Fruit fly (Drosophila melanogaster) whole organism, prepupa: ENCODE data around the gene Plp.

Source experiments
- Blimp-1 ChIP-seq: fragments of 200-800 bp; sonication (Bioruptor generic); optimal IDR thresholded peaks from 3 replicates; lab custom pipeline; 2017; ENCODE audit warnings: missing biosample characterization, missing genetic modification characterization, mild to moderate bottlenecking, moderate library complexity, missing genetic modification reagents
- CG10631 ChIP-seq: fragments of 200-800 bp; sonication (Bioruptor generic); optimal IDR thresholded peaks from 2 replicates; lab custom pipeline; 2016; ENCODE audit warnings: missing biosample characterization, missing genetic modification characterization
- CG10669 ChIP-seq: fragments of 200-800 bp; sonication (Bioruptor generic); optimal IDR thresholded peaks from 3 replicates; lab custom pipeline; 2018; ENCODE audit warnings: missing biosample characterization, mild to moderate bottlenecking, missing genetic modification characterization, moderate library complexity
- CG11762 ChIP-seq: fragments of 200-800 bp; sonication (Bioruptor generic); optimal IDR thresholded peaks from 3 replicates; lab custom pipeline; 2016; ENCODE audit warnings: missing biosample characterization, missing genetic modification characterization; ENCODE audit not compliant: insufficient read depth
- CG11902 ChIP-seq: fragments of 200-800 bp; sonication (Bioruptor generic); optimal IDR thresholded peaks from 3 replicates; lab custom pipeline; 2016; ENCODE audit warnings: missing biosample characterization, missing genetic modification characterization
- CG1621 ChIP-seq: fragments of 200-800 bp; sonication (Bioruptor generic); optimal IDR thresholded peaks from 3 replicates; lab custom pipeline; 2018; ENCODE audit warnings: missing biosample characterization, mild to moderate bottlenecking, missing genetic modification characterization
- CG3032 ChIP-seq: fragments of 200-800 bp; optimal IDR thresholded peaks from 2 replicates; lab custom pipeline; 2019; ENCODE audit warnings: missing biosample characterization, mild to moderate bottlenecking, missing genetic modification characterization, moderate library complexity
- CG31627 ChIP-seq: fragments of 200-800 bp; sonication (Bioruptor generic); optimal IDR thresholded peaks from 3 replicates; lab custom pipeline; 2016; ENCODE audit warnings: missing biosample characterization, missing genetic modification characterization
- CG3919 ChIP-seq: fragments of 200-800 bp; sonication (Bioruptor generic); optimal IDR thresholded peaks from 3 replicates; lab custom pipeline; 2016; ENCODE audit warnings: missing biosample characterization, missing genetic modification characterization
- CG6276 ChIP-seq: fragments of 200-800 bp; sonication (Bioruptor generic); optimal IDR thresholded peaks from 2 replicates; lab custom pipeline; 2017; ENCODE audit warnings: missing biosample characterization, mild to moderate bottlenecking, missing genetic modification characterization
- CG6808 ChIP-seq: fragments of 200-800 bp; sonication (Bioruptor generic); optimal IDR thresholded peaks from 3 replicates; lab custom pipeline; 2017; ENCODE audit warnings: missing biosample characterization, missing genetic modification characterization, mild to moderate bottlenecking, moderate library complexity, missing genetic modification reagents
- CG6854 ChIP-seq: fragments of 200-800 bp; sonication (Bioruptor generic); optimal IDR thresholded peaks from 2 replicates; lab custom pipeline; 2017; ENCODE audit warnings: missing biosample characterization, mild to moderate bottlenecking, missing genetic modification characterization
- CG7368 ChIP-seq: fragments of 200-800 bp; sonication (Bioruptor generic); optimal IDR thresholded peaks from 3 replicates; lab custom pipeline; 2016; ENCODE audit warnings: missing biosample characterization, missing genetic modification characterization
- CG8119 ChIP-seq: fragments of 200-800 bp; sonication (Bioruptor generic); IDR thresholded peaks from 3 replicates; pipeline ENCODE4 v1.3.6; 2022; ENCODE audit warnings: missing biosample characterization, missing genetic modification characterization
- CG8632 ChIP-seq: fragments of 200-800 bp; sonication (Bioruptor generic); optimal IDR thresholded peaks from 3 replicates; lab custom pipeline; 2016; ENCODE audit warnings: missing biosample characterization, missing genetic modification characterization
- CG9139 ChIP-seq: fragments of 200-800 bp; sonication (Bioruptor generic); optimal IDR thresholded peaks from 3 replicates; lab custom pipeline; 2017; ENCODE audit warnings: missing biosample characterization, mild to moderate bottlenecking, missing genetic modification characterization
- Eip75B ChIP-seq: fragments of 200-800 bp; sonication (Bioruptor generic); optimal IDR thresholded peaks from 3 replicates; lab custom pipeline; 2016; ENCODE audit warnings: missing biosample characterization, missing genetic modification characterization
- Eip78C ChIP-seq: fragments of 200-800 bp; sonication (Bioruptor generic); peaks from one replicate; lab custom pipeline; 2016; ENCODE audit warnings: missing biosample characterization, missing genetic modification characterization
- Gug ChIP-seq: fragments of 200-800 bp; sonication (Bioruptor generic); IDR thresholded peaks from 2 replicates; pipeline ENCODE4 v1.3.6; 2022; ENCODE audit warnings: missing biosample characterization, missing genetic modification characterization
- Hr4 ChIP-seq: fragments of 200-800 bp; sonication (Bioruptor generic); optimal IDR thresholded peaks from 3 replicates; lab custom pipeline; 2016; ENCODE audit warnings: missing biosample characterization, missing genetic modification characterization
- Met ChIP-seq: fragments of 200-800 bp; sonication (Bioruptor generic); optimal IDR thresholded peaks from 3 replicates; lab custom pipeline; 2016; ENCODE audit warnings: missing biosample characterization, missing genetic modification characterization
- Smox ChIP-seq: fragments of 200-800 bp; sonication (Bioruptor generic); optimal IDR thresholded peaks from 3 replicates; lab custom pipeline; 2016; ENCODE audit warnings: missing biosample characterization, missing genetic modification characterization
- Sox14 ChIP-seq: fragments of 200-800 bp; sonication (Bioruptor generic); optimal IDR thresholded peaks from 3 replicates; lab custom pipeline; 2016; ENCODE audit warnings: missing biosample characterization, missing genetic modification characterization
- acj6 ChIP-seq: fragments of 200-800 bp; sonication (Bioruptor generic); optimal IDR thresholded peaks from 3 replicates; lab custom pipeline; 2016; ENCODE audit warnings: missing biosample characterization, missing genetic modification characterization
- cyc ChIP-seq: fragments of 200-800 bp; sonication (Bioruptor generic); optimal IDR thresholded peaks from 3 replicates; lab custom pipeline; 2016; ENCODE audit warnings: missing biosample characterization, missing genetic modification characterization
- dac ChIP-seq: fragments of 200-800 bp; sonication (Bioruptor generic); optimal IDR thresholded peaks from 2 replicates; lab custom pipeline; 2017; ENCODE audit warnings: missing biosample characterization, mild to moderate bottlenecking, missing genetic modification characterization
- dsx ChIP-seq: fragments of 200-800 bp; optimal IDR thresholded peaks from 3 replicates; lab custom pipeline; 2019; ENCODE audit warnings: missing biosample characterization, mild to moderate bottlenecking, missing genetic modification characterization, moderate library complexity; ENCODE audit not compliant: poor library complexity, severe bottlenecking
- esn ChIP-seq: fragments of 200-800 bp; sonication (Bioruptor generic); optimal IDR thresholded peaks from 2 replicates; lab custom pipeline; 2016; ENCODE audit warnings: missing biosample characterization, mild to moderate bottlenecking, missing genetic modification characterization, moderate library complexity
- fd59A ChIP-seq: fragments of 200-800 bp; sonication (Bioruptor generic); optimal IDR thresholded peaks from 2 replicates; lab custom pipeline; 2017; ENCODE audit warnings: missing biosample characterization, mild to moderate bottlenecking, missing genetic modification characterization, missing genetic modification reagents
- fkh ChIP-seq: fragments of 200-800 bp; sonication (Bioruptor generic); optimal IDR thresholded peaks from 3 replicates; lab custom pipeline; 2017; ENCODE audit warnings: missing biosample characterization, mild to moderate bottlenecking, missing genetic modification characterization, moderate library complexity
- lz ChIP-seq: fragments of 200-800 bp; sonication (Bioruptor generic); optimal IDR thresholded peaks from 3 replicates; lab custom pipeline; 2016; ENCODE audit warnings: missing biosample characterization, missing genetic modification characterization
- net ChIP-seq: fragments of 200-800 bp; sonication (Bioruptor generic); optimal IDR thresholded peaks from 3 replicates; lab custom pipeline; 2016; ENCODE audit warnings: missing biosample characterization, missing genetic modification characterization
- salr ChIP-seq, 2 experiments: fragments of 200-800 bp; sonication (Bioruptor generic); optimal IDR thresholded peaks; 3 replicates each; lab custom pipeline; 2016 to 2018; ENCODE audit warnings: missing biosample characterization in 2 of 2, missing genetic modification characterization in 2 of 2, mild to moderate bottlenecking in 1 of 2
- spab ChIP-seq: fragments of 200-800 bp; sonication (Bioruptor generic); optimal IDR thresholded peaks from 2 replicates; lab custom pipeline; 2017; ENCODE audit warnings: missing biosample characterization, mild to moderate bottlenecking, missing genetic modification characterization, missing genetic modification reagents
- svp ChIP-seq: fragments of 200-800 bp; sonication (Bioruptor generic); peaks from one replicate; lab custom pipeline; 2016; ENCODE audit warnings: missing biosample characterization, missing genetic modification characterization
- vri ChIP-seq: fragments of 200-800 bp; sonication (Bioruptor generic); optimal IDR thresholded peaks from 3 replicates; lab custom pipeline; 2016; ENCODE audit warnings: missing biosample characterization, mild to moderate bottlenecking, missing genetic modification characterization

Gene Plp

dm6 chr3L:15094589-15095288 is at the start of gene Plp, which contains the start of the genes sstn and GlyRS (continued):
- TF ChIP-seq Eip75B (GFP tag; lab: Kevin White, UChicago): peak; percentile 12
- peak; percentile 57 for TF ChIP-seq Eip78C (GFP tag; lab: Kevin White, UChicago)
- TF ChIP-seq esn (GFP tag; lab: Kevin White, UChicago): peak; percentile 20
- TF ChIP-seq CG8119 (GFP tag; lab: Robert Waterston, UW): no peak
- TF ChIP-seq CG10631 (GFP tag; lab: Kevin White, UChicago): peak; percentile 55
- no peak for TF ChIP-seq Smox (GFP tag; lab: Kevin White, UChicago)
- no peak for TF ChIP-seq CG31627 (GFP tag; lab: Kevin White, UChicago)
- TF ChIP-seq CG11902 (GFP tag; lab: Kevin White, UChicago): no peak
- peak in 1 of 2 experiments; percentile 19 for TF ChIP-seq salr (GFP tag; optimal IDR thresholded peaks at IDR 0.05; lab: Kevin White, UChicago)

dm6 chr3L:15143638-15144600 is 49.4 kb upstream of the Plp start, which contains the start of the genes CG32147 and Pex3:
CG32147 (minus strand) TSS chr3L:15144059.
Pex3 (plus strand) TSS chr3L:15144355.
- TF ChIP-seq Met: no peak
- TF ChIP-seq esn (GFP tag; lab: Kevin White, UChicago): peak; percentile 4
- TF ChIP-seq cyc (GFP tag; lab: Kevin White, UChicago): no peak
- no peak for TF ChIP-seq fkh (GFP tag; lab: Kevin White, UChicago)
- no peak for TF ChIP-seq vri (GFP tag; lab: Kevin White, UChicago)
- peak; percentile 49 for TF ChIP-seq svp (GFP tag; lab: Kevin White, UChicago)
- TF ChIP-seq Eip78C (GFP tag; lab: Kevin White, UChicago): peak; percentile 39
- peak; percentile 26 for TF ChIP-seq CG6808 (GFP tag; lab: Kevin White, UChicago)
- peak; percentile 67 for TF ChIP-seq Sox14 (GFP tag; lab: Kevin White, UChicago)
- peak; percentile 43 for TF ChIP-seq CG6854 (GFP tag; lab: Kevin White, UChicago)
- TF ChIP-seq CG8119 (GFP tag; lab: Robert Waterston, UW): no peak; the same call in 1 of the 3 replicates
- TF ChIP-seq, all 60 proteins: peak for 6

dm6 chr3L:15143108-15143507 is 48.6 kb upstream of the Plp start:
- TF ChIP-seq CG31627 (GFP tag; lab: Kevin White, UChicago) (no peak), Eip78C (GFP tag; lab: Kevin White, UChicago) (peak; percentile 23)

- TF ChIP-seq acj6 (GFP tag; lab: Kevin White, UChicago): no peak
- peak; percentile 82 for TF ChIP-seq svp (GFP tag; lab: Kevin White, UChicago)
- TF ChIP-seq esn (GFP tag; lab: Kevin White, UChicago): peak; percentile 35
- no peak for TF ChIP-seq CG11902 (GFP tag; lab: Kevin White, UChicago)
- no peak for TF ChIP-seq CG31627 (GFP tag; lab: Kevin White, UChicago)
- TF ChIP-seq CG10669 (GFP tag; lab: Kevin White, UChicago): no peak
- TF ChIP-seq cyc (GFP tag; lab: Kevin White, UChicago): peak; percentile 2
- TF ChIP-seq fd59A: no peak
- no peak for TF ChIP-seq dac (GFP tag; lab: Kevin White, UChicago)
- peak; percentile 15 for TF ChIP-seq net (GFP tag; lab: Kevin White, UChicago)
- TF ChIP-seq lz: peak; percentile 16
- no peak for TF ChIP-seq CG11762 (GFP tag; lab: Kevin White, UChicago)
- TF ChIP-seq CG1621 (tag; lab: Kevin White, UChicago): no peak
- no peak for TF ChIP-seq CG6276 (GFP tag; lab: Kevin White, UChicago)
- TF ChIP-seq Gug: no peak
- no peak for TF ChIP-seq CG9139
- no peak for TF ChIP-seq spab
- peak; percentile 20 for TF ChIP-seq CG3032 (tag; lab: Kevin White, UChicago)
- no peak for TF ChIP-seq Hr4 (GFP tag; lab: Kevin White, UChicago)
- peak; percentile 57 for TF ChIP-seq vri (GFP tag; lab: Kevin White, UChicago)
- TF ChIP-seq CG6854 (GFP tag; lab: Kevin White, UChicago): peak; percentile 41
- TF ChIP-seq dsx: peak; percentile 20
- TF ChIP-seq CG8632: no peak
- no peak for TF ChIP-seq CG7368 (GFP tag; lab: Kevin White, UChicago)
- no peak for TF ChIP-seq CG3919
- peak; percentile 9 for TF ChIP-seq Blimp-1 (GFP tag; lab: Kevin White, UChicago)
- TF ChIP-seq CG10631 (GFP tag; lab: Kevin White, UChicago): no peak
- peak; percentile 29 for TF ChIP-seq Eip75B (GFP tag; lab: Kevin White, UChicago)
Observed at dm6 chr3L:15142004-15142890, 47.7 kb upstream of the Plp start, which contains the start of gene Pdi. Pdi (minus strand) TSS chr3L:15142840.
